Fruit fly (Drosophila melanogaster) Kc167 (cell line): ENCODE results near the gene CG15021.

Source experiments
- insv ChIP-seq: fragments of >200 bp; optimal IDR thresholded peaks from 3 replicates; lab custom pipeline; 2018; ENCODE audit warnings: missing external identifiers
- ttk ChIP-seq: sonication (Bioruptor generic); optimal IDR thresholded peaks from 2 replicates; lab custom pipeline; 2017; ENCODE audit warnings: missing external identifiers

- TF ChIP-seq ttk (no peak), insv (no peak)
Measured at dm6 chr3L:4417068-4417467, 19.5 kb upstream of the CG15021 start.
